Fruit fly (Drosophila melanogaster) whole organism: ENCODE results near the gene CG4822.

Experiments
- CG8478 ChIP-seq: fragments of >200 bp; optimal IDR thresholded peaks from 2 replicates; lab custom pipeline; 2018; ENCODE audit warnings: inconsistent platforms
- Dll ChIP-seq: fragments of >200 bp; optimal IDR thresholded peaks from 2 replicates; lab custom pipeline; 2017
- pan ChIP-seq: fragments of >200 bp; optimal IDR thresholded peaks from 2 replicates; lab custom pipeline; 2017
- psq ChIP-seq: fragments of >200 bp; optimal IDR thresholded peaks from 2 replicates; lab custom pipeline; 2017

DNA sequence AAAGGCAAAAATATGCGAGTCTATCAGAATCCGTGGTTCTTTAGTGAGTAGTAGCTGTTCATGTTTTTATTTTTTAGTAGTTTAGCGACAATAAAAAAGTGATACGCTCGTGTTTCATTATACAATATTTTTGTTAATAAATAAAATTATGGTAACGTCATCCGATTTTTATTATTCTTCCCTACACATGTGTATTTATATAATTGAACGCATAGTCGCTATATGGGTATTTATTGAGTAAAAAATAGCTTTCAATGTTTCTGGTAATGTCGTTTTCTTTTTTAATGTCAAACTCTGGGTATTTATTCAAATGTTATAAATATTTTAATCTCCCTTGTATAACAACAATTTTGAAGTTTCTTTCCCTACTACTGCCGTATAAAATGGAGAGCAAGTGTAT lies 45.5 kb downstream of the CG4822 start, which contains the start of gene CG11374:
- TF ChIP-seq psq (lab: Kevin White, UChicago) (no peak), CG8478 (lab: Kevin White, UChicago) (no peak), pan (no peak), Dll (lab: Kevin White, UChicago) (no peak)
